Fruit fly (Drosophila melanogaster): ENCODE results near the gene CG1677.

Gene CG1677

dm6 chrX:7323649-7324511 lies 81.7 kb downstream of the CG1677 start, which contains the start of the genes Atg5 and Dok (continued):
- TF ChIP-seq CG3281 (GFP tag; optimal IDR thresholded peaks at IDR 0.05) (no peak), cato (GFP tag; optimal IDR thresholded peaks at IDR 0.05; ENCODE audit: borderline replicate concordance) (no peak), sim (GFP tag; IDR thresholded peaks at IDR 0.05) (no peak), CG4854 (GFP tag; optimal IDR thresholded peaks at IDR 0.05) (no peak), ham (GFP tag; IDR thresholded peaks at IDR 0.05) (no peak), Hmx (GFP tag; optimal IDR thresholded peaks at IDR 0.05) (no peak), ab (GFP tag; optimal IDR thresholded peaks at IDR 0.05) (no peak), lmd (GFP tag; IDR thresholded peaks at IDR 0.05) (no peak; the same call in 1 of the 2 replicates), corto (GFP tag; optimal IDR thresholded peaks at IDR 0.05) (no peak), CG7963 (GFP tag; IDR thresholded peaks at IDR 0.05; ENCODE audit: partially characterized antibody) (peak; percentile 42; the same call in 2 of the 3 replicates), phol (tag; optimal IDR thresholded peaks at IDR 0.05) (peak; percentile 57), CG14965 (GFP tag; optimal IDR thresholded peaks at IDR 0.05; ENCODE audit: borderline replicate concordance) (no peak), Pdp1 (GFP tag; optimal IDR thresholded peaks at IDR 0.05) (no peak), Bteb2 (GFP tag; optimal IDR thresholded peaks at IDR 0.05) (no peak), CkIIα-i1 (GFP tag; IDR thresholded peaks at IDR 0.05) (no peak), mirr (GFP tag; optimal IDR thresholded peaks at IDR 0.05) (no peak), CoRest (tag; optimal IDR thresholded peaks at IDR 0.05) (peak; percentile 59), CG10321 (GFP tag; IDR thresholded peaks at IDR 0.05) (no peak), az2 (GFP tag; optimal IDR thresholded peaks at IDR 0.05) (no peak), Dref (GFP tag; IDR thresholded peaks at IDR 0.05) (peak; percentile 67), CG13287 (GFP tag; IDR thresholded peaks at IDR 0.05; ENCODE audit: partially characterized antibody) (peak; percentile 68), Gug (GFP tag; IDR thresholded peaks at IDR 0.05) (peak; percentile 45; the same call in 2 of the 4 replicates), CG32767 (GFP tag; IDR thresholded peaks at IDR 0.05) (no peak), CG3995 (GFP tag; optimal IDR thresholded peaks at IDR 0.05) (no peak), sisA (GFP tag; IDR thresholded peaks at IDR 0.05) (peak; percentile 56), CG15479 (GFP tag; optimal IDR thresholded peaks at IDR 0.05) (peak; percentile 59), ind (GFP tag; optimal IDR thresholded peaks at IDR 0.05) (peak; percentile 34), CG7928 (GFP tag; optimal IDR thresholded peaks at IDR 0.05) (no peak), CG9609 (GFP tag; optimal IDR thresholded peaks at IDR 0.05) (peak; percentile 33), jumu (GFP tag; optimal IDR thresholded peaks at IDR 0.05) (no peak), fd3F (GFP tag; optimal IDR thresholded peaks at IDR 0.05) (no peak), dysf (GFP tag; IDR thresholded peaks at IDR 0.05) (no peak), HLH54F (GFP tag; optimal IDR thresholded peaks at IDR 0.05) (peak; percentile 26), CG2116 (GFP tag; optimal IDR thresholded peaks at IDR 0.05) (peak; percentile 97), crc (GFP tag; optimal IDR thresholded peaks at IDR 0.05) (no peak), CG7786 (GFP tag; optimal IDR thresholded peaks at IDR 0.05) (no peak), dmrt99B (tag; optimal IDR thresholded peaks at IDR 0.05) (no peak), Tbp (GFP tag; optimal IDR thresholded peaks at IDR 0.05) (no peak), CG32532 (GFP tag; IDR thresholded peaks at IDR 0.05) (peak; percentile 48), pfk (GFP tag; optimal IDR thresholded peaks at IDR 0.05) (no peak), so (GFP tag; IDR thresholded peaks at IDR 0.05) (no peak), gt (GFP tag; IDR thresholded peaks at IDR 0.05) (no peak), CG17568 (GFP tag; optimal IDR thresholded peaks at IDR 0.05) (no peak), org-1 (GFP tag; optimal IDR thresholded peaks at IDR 0.05) (no peak), Ssrp (tag; optimal IDR thresholded peaks at IDR 0.05) (no peak), BtbVII (GFP tag; optimal IDR thresholded peaks at IDR 0.05) (no peak), CG33557 (GFP tag; optimal IDR thresholded peaks at IDR 0.05) (no peak), dati (GFP tag; IDR thresholded peaks at IDR 0.05) (no peak), CG17802 (tag; optimal IDR thresholded peaks at IDR 0.05) (no peak), CG11398 (GFP tag; optimal IDR thresholded peaks at IDR 0.05) (no peak)

Data from whole organism, embryonic.